Worm (Caenorhabditis elegans) whole organism, L1 larva: ENCODE results near the gene F09C6.13.

ENCODE experiments used
- ama-1 ChIP-seq: fragments of 150-350 bp; optimal IDR thresholded peaks from 2 replicates; lab custom pipeline; 2014
- elt-2 ChIP-seq: sonication (generic microtip); optimal IDR thresholded peaks from 2 replicates; lab custom pipeline; 2016; ENCODE audit warnings: missing genetic modification characterization, mild to moderate bottlenecking, inconsistent platforms, missing compliant biosample characterization, missing genetic modification reagents
- lin-13 ChIP-seq: fragments of 150-350 bp; optimal IDR thresholded peaks from 2 replicates; lab custom pipeline; 2014; ENCODE audit warnings: missing biosample characterization, missing genetic modification reagents, missing genetic modification characterization
- lin-14 ChIP-seq: fragments of 200-800 bp; sonication (Bioruptor generic); optimal IDR thresholded peaks from 2 replicates; lab custom pipeline; 2018; ENCODE audit warnings: mild to moderate bottlenecking, missing genetic modification characterization, moderate library complexity, missing compliant biosample characterization
- lin-15B ChIP-seq: fragments of 150-350 bp; sonication (generic microtip); optimal IDR thresholded peaks from 3 replicates; lab custom pipeline; 2014; ENCODE audit warnings: missing biosample characterization, missing genetic modification characterization
- mab-9 ChIP-seq: fragments of 200-800 bp; sonication (Bioruptor generic); IDR thresholded peaks from 2 replicates; pipeline ENCODE4 v1.3.6; 2022; ENCODE audit warnings: missing genetic modification reagents, missing genetic modification characterization, missing compliant biosample characterization
- nhr-12 ChIP-seq: sonication (generic microtip); optimal IDR thresholded peaks from 2 replicates; lab custom pipeline; 2017; ENCODE audit warnings: missing biosample characterization, missing genetic modification characterization
- nhr-28 ChIP-seq: fragments of 150-350 bp; optimal IDR thresholded peaks from 2 replicates; lab custom pipeline; 2014; ENCODE audit warnings: missing biosample characterization, missing genetic modification characterization
- snpc-4 ChIP-seq: fragments of 150-350 bp; optimal IDR thresholded peaks from 2 replicates; lab custom pipeline; 2014; ENCODE audit warnings: missing biosample characterization, missing genetic modification characterization

- TF ChIP-seq ama-1 (no peak), lin-14 (GFP tag; lab: Kevin White, UChicago) (no peak), lin-15B (tag; lab: Kevin White, UChicago) (no peak), mab-9 (GFP tag; lab: Robert Waterston, UW) (no peak), lin-13 (GFP tag; lab: Kevin White, UChicago) (no peak), nhr-12 (tag; lab: Kevin White, UChicago) (no peak), snpc-4 (tag; lab: Kevin White, UChicago) (no peak), elt-2 (tag; lab: Kevin White, UChicago) (no peak), nhr-28 (tag; lab: Kevin White, UChicago) (no peak)
Observed at ce11 chrV:16884744-16885143, at the start of gene F09C6.13.
